Fruit fly (Drosophila melanogaster): Measurements from ENCODE around the gene CG5087.

DNA sequence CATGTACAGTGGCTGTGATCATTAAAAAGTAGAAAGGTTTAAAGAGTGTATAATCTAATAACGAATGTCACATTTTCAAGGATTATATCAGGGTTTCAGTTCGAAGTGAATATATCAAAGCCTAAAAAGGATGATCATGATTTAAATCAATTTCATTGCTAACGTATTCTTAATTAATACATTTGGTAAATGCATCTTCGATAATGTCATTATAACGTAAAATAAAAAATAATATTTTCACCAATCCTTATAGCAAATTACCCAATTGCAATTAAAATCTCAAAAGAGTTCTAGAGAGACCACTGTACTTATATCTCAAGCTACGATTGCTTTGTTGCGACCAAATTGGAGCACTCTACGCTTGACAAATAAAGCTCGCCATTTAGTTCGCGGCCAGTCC, 15.9 kb upstream of the CG5087 start:
- TF ChIP-seq sage (GFP tag; optimal IDR thresholded peaks at IDR 0.05) (no peak), Rel (GFP tag; optimal IDR thresholded peaks at IDR 0.05) (no peak), Rel (tag; optimal IDR thresholded peaks at IDR 0.05) (no peak), Hr78 (GFP tag; optimal IDR thresholded peaks at IDR 0.05) (no peak)

All from whole organism, wandering third instar larva.